Worm (Caenorhabditis elegans): ENCODE measurements around the gene Y45G12B.2.

- no peak for TF ChIP-seq elt-2 (tag; optimal IDR thresholded peaks at IDR 0.05)
- TF ChIP-seq ceh-9 (tag; optimal IDR thresholded peaks at IDR 0.05), result no peak
- TF ChIP-seq ama-1 (optimal IDR thresholded peaks at IDR 0.05), result no peak
- no peak for TF ChIP-seq nhr-11 (tag; optimal IDR thresholded peaks at IDR 0.05)
- TF ChIP-seq pha-4 (tag; optimal IDR thresholded peaks at IDR 0.05), result no peak
- TF ChIP-seq ahr-1 (tag; optimal IDR thresholded peaks at IDR 0.05), result no peak
- no peak for TF ChIP-seq fkh-10 (GFP tag; optimal IDR thresholded peaks at IDR 0.05)
- TF ChIP-seq dve-1 (tag; optimal IDR thresholded peaks at IDR 0.05), result no peak
- no peak for TF ChIP-seq pax-1 (tag; optimal IDR thresholded peaks at IDR 0.05)
- no peak for TF ChIP-seq fkh-6 (tag; optimal IDR thresholded peaks at IDR 0.05)
Measured at ce11 chrV:2652557-2653133, 41.9 kb upstream of the Y45G12B.2 start, which contains the start of the genes W02H5.8 and angl-1.
